Fruit fly (Drosophila melanogaster) S2 (cell line): ENCODE data around the gene CG12689.

Experiments
- CG8478 ChIP-seq: fragments of >200 bp; optimal IDR thresholded peaks from 2 replicates; lab custom pipeline; 2018
- CTCF ChIP-seq, 2 experiments: fragments of >200 bp; optimal IDR thresholded peaks; 2 replicates each; lab custom pipeline; 2018

- TF ChIP-seq CG8478 (lab: Kevin White, UChicago) = no peak
- no peak for TF ChIP-seq CTCF (optimal IDR thresholded peaks at IDR 0.05; lab: Kevin White, UChicago)
Measured at dm6 chrX:7560720-7561119, 25.2 kb downstream of the CG12689 start.
